Worm (Caenorhabditis elegans) whole organism, L2 larva: ENCODE results near the gene acs-2.

ENCODE experiments used
- aly-2 ChIP-seq: fragments of 150-350 bp; optimal IDR thresholded peaks from 2 replicates; lab custom pipeline; 2014; ENCODE audit warnings: missing biosample characterization, missing genetic modification characterization
- ama-1 ChIP-seq: fragments of 150-350 bp; optimal IDR thresholded peaks from 2 replicates; lab custom pipeline; 2018; ENCODE audit warnings: inconsistent platforms
- blmp-1 ChIP-seq: sonication (generic microtip); optimal IDR thresholded peaks from 2 replicates; lab custom pipeline; 2017; ENCODE audit warnings: missing genetic modification characterization, mild to moderate bottlenecking, missing compliant biosample characterization, antibody characterized with exemption, moderate library complexity; ENCODE audit not compliant: insufficient read depth
- lin-39 ChIP-seq: fragments of 150-350 bp; optimal IDR thresholded peaks from 2 replicates; lab custom pipeline; 2014; ENCODE audit warnings: missing biosample characterization, missing genetic modification reagents, missing genetic modification characterization
- nhr-10 ChIP-seq: sonication (generic microtip); optimal IDR thresholded peaks from 2 replicates; lab custom pipeline; 2017; ENCODE audit warnings: missing biosample characterization, missing genetic modification characterization
- nhr-11 ChIP-seq: fragments of 150-350 bp; optimal IDR thresholded peaks from 2 replicates; lab custom pipeline; 2014; ENCODE audit warnings: missing biosample characterization, missing genetic modification characterization
- nhr-12 ChIP-seq: fragments of 150-350 bp; optimal IDR thresholded peaks from 2 replicates; lab custom pipeline; 2014; ENCODE audit warnings: missing biosample characterization, missing genetic modification characterization
- nhr-129 ChIP-seq: fragments of 150-350 bp; optimal IDR thresholded peaks from 2 replicates; lab custom pipeline; 2014; ENCODE audit warnings: missing biosample characterization, missing genetic modification characterization
- nhr-23 ChIP-seq: fragments of 150-350 bp; optimal IDR thresholded peaks from 2 replicates; lab custom pipeline; 2014; ENCODE audit warnings: missing biosample characterization, missing genetic modification reagents, missing genetic modification characterization
- nhr-77 ChIP-seq: fragments of 150-350 bp; optimal IDR thresholded peaks from 2 replicates; lab custom pipeline; 2014; ENCODE audit warnings: missing biosample characterization, missing genetic modification characterization
- snpc-4 ChIP-seq: fragments of 150-350 bp; optimal IDR thresholded peaks from 2 replicates; lab custom pipeline; 2014; ENCODE audit warnings: missing biosample characterization, missing genetic modification characterization
- unc-39 ChIP-seq: fragments of 150-350 bp; optimal IDR thresholded peaks from 2 replicates; lab custom pipeline; 2014; ENCODE audit warnings: missing biosample characterization, missing genetic modification characterization
- zag-1 ChIP-seq: fragments of 150-350 bp; optimal IDR thresholded peaks from 2 replicates; lab custom pipeline; 2014; ENCODE audit warnings: missing biosample characterization, missing genetic modification characterization

- TF ChIP-seq unc-39 (tag; lab: Kevin White, UChicago) = no peak
- TF ChIP-seq snpc-4 (tag; lab: Kevin White, UChicago) = no peak
- TF ChIP-seq nhr-12 (tag; lab: Kevin White, UChicago) = no peak
- no peak for TF ChIP-seq nhr-11 (tag; lab: Kevin White, UChicago)
- TF ChIP-seq lin-39 (tag; lab: Kevin White, UChicago) = no peak
- TF ChIP-seq aly-2 (tag; lab: Kevin White, UChicago) = no peak
- no peak for TF ChIP-seq blmp-1 (tag; lab: Kevin White, UChicago)
- no peak for TF ChIP-seq ama-1 (lab: Kevin White, UChicago)
- no peak for TF ChIP-seq nhr-10
- no peak for TF ChIP-seq nhr-77
- TF ChIP-seq nhr-23 (tag; lab: Kevin White, UChicago) = no peak
- no peak for TF ChIP-seq nhr-129 (tag; lab: Kevin White, UChicago)
- TF ChIP-seq zag-1 = no peak
These were observed 27.4 kb downstream of the acs-2 start, which contains the start of gene fbxa-139 for ce11 chrV:15594573-15594972.
